Worm (Caenorhabditis elegans) whole organism, young adult: Measurements from ENCODE around the gene ZK1127.13.
A peak's percentile ranks its signal among the peaks of the same experiment; 100 is the strongest.

ENCODE experiments used
- B0019.2 ChIP-seq: fragments of 200-800 bp; sonication (Bioruptor generic); conservative IDR thresholded peaks from 2 replicates; pipeline ENCODE4 v1.3.6; 2022; ENCODE audit warnings: missing genetic modification reagents, missing genetic modification characterization, missing compliant biosample characterization
- B0035.1 ChIP-seq: sonication (generic microtip); optimal IDR thresholded peaks from 2 replicates; lab custom pipeline; 2016; ENCODE audit warnings: missing genetic modification characterization, mild to moderate bottlenecking, missing compliant biosample characterization, missing genotype, missing genetic modification reagents
- C17E4.6 ChIP-seq: fragments of 200-800 bp; sonication (Bioruptor generic); IDR thresholded peaks from 2 replicates; pipeline ENCODE4 v1.3.6; 2022; ENCODE audit warnings: missing genetic modification reagents, missing genetic modification characterization, missing compliant biosample characterization
- D2030.7 ChIP-seq: fragments of 200-800 bp; sonication (Bioruptor generic); IDR thresholded peaks from 2 replicates; pipeline ENCODE4 v1.3.6; 2022; ENCODE audit warnings: missing genetic modification reagents, missing genetic modification characterization, missing compliant biosample characterization
- F22D6.2 ChIP-seq: sonication (generic microtip); optimal IDR thresholded peaks from 2 replicates; lab custom pipeline; 2016; ENCODE audit warnings: mild to moderate bottlenecking, missing genetic modification characterization, missing compliant biosample characterization
- F33H1.4 ChIP-seq: fragments of 200-800 bp; sonication (Bioruptor generic); IDR thresholded peaks from 2 replicates; pipeline ENCODE4 v1.3.6; 2022; ENCODE audit warnings: missing genetic modification reagents, missing genetic modification characterization, missing compliant biosample characterization
- F39B2.1 ChIP-seq: fragments of 200-800 bp; sonication (Bioruptor generic); IDR thresholded peaks from 2 replicates; pipeline ENCODE4 v1.3.6; 2022; ENCODE audit warnings: missing genetic modification reagents, missing genetic modification characterization, missing compliant biosample characterization
- F57C9.4 ChIP-seq: sonication (generic microtip); optimal IDR thresholded peaks from 2 replicates; lab custom pipeline; 2017; ENCODE audit warnings: mild to moderate bottlenecking, missing genetic modification characterization, missing compliant biosample characterization
- K11D2.4 ChIP-seq: fragments of 200-800 bp; sonication (Bioruptor generic); IDR thresholded peaks from 2 replicates; pipeline ENCODE4 v1.3.6; 2022; ENCODE audit warnings: missing genetic modification reagents, missing genetic modification characterization, missing compliant biosample characterization
- T26A5.8 ChIP-seq: sonication (generic microtip); optimal IDR thresholded peaks from 2 replicates; lab custom pipeline; 2016; ENCODE audit warnings: missing genetic modification characterization, missing compliant biosample characterization
- Y53G8AR.9 ChIP-seq: fragments of 200-800 bp; sonication (Bioruptor generic); conservative IDR thresholded peaks from 2 replicates; pipeline ENCODE4 v1.3.6; 2022; ENCODE audit warnings: missing genetic modification reagents, missing genetic modification characterization, missing compliant biosample characterization
- Y95B8A.8 ChIP-seq: fragments of 200-800 bp; sonication (Bioruptor generic); IDR thresholded peaks from 2 replicates; pipeline ENCODE4 v1.3.6; 2022; ENCODE audit warnings: missing genetic modification reagents, missing genetic modification characterization, missing compliant biosample characterization
- ama-1 ChIP-seq, 3 experiments: fragments of 150-350 bp in 1 of 3; sonication (generic microtip) in 2 of 3; optimal IDR thresholded peaks; 2 replicates each; lab custom pipeline; 2014 to 2018; ENCODE audit warnings: missing biosample characterization in 2 of 3, missing genetic modification characterization in 2 of 3, missing genetic modification reagents in 2 of 3
- ceh-27 ChIP-seq: fragments of 200-800 bp; sonication (Bioruptor generic); optimal IDR thresholded peaks from 2 replicates; lab custom pipeline; 2018; ENCODE audit warnings: mild to moderate bottlenecking, missing genetic modification characterization, moderate library complexity, missing compliant biosample characterization
- ceh-91 ChIP-seq: fragments of 200-800 bp; sonication (Bioruptor generic); IDR thresholded peaks from 2 replicates; pipeline ENCODE4 v1.3.6; 2022; ENCODE audit warnings: missing genetic modification reagents, missing genetic modification characterization, missing compliant biosample characterization
- chd-7 ChIP-seq: sonication (generic microtip); optimal IDR thresholded peaks from 2 replicates; lab custom pipeline; 2016; ENCODE audit warnings: mild to moderate bottlenecking, missing genetic modification characterization, moderate library complexity, missing compliant biosample characterization
- efl-1 ChIP-seq: fragments of 150-350 bp; optimal IDR thresholded peaks from 2 replicates; lab custom pipeline; 2014; ENCODE audit warnings: missing biosample characterization, missing genetic modification reagents, missing genetic modification characterization
- egl-44 ChIP-seq: fragments of 200-800 bp; sonication (Bioruptor generic); IDR thresholded peaks from 2 replicates; pipeline ENCODE4 v1.3.6; 2022; ENCODE audit warnings: missing genetic modification reagents, missing genetic modification characterization, missing compliant biosample characterization
- egrh-3 ChIP-seq: fragments of 200-800 bp; sonication (Bioruptor generic); IDR thresholded peaks from 2 replicates; pipeline ENCODE4 v1.3.6; 2022; ENCODE audit warnings: missing genetic modification reagents, missing genetic modification characterization, missing compliant biosample characterization
- gei-17 ChIP-seq: fragments of 200-800 bp; sonication (Bioruptor generic); optimal IDR thresholded peaks from 2 replicates; lab custom pipeline; 2018; ENCODE audit warnings: mild to moderate bottlenecking, missing genetic modification characterization, missing compliant biosample characterization
- him-1 ChIP-seq: sonication (generic microtip); optimal IDR thresholded peaks from 2 replicates; lab custom pipeline; 2016; ENCODE audit warnings: missing genotype, missing genetic modification reagents, missing genetic modification characterization, missing compliant biosample characterization
- hlh-26 ChIP-seq: fragments of 200-800 bp; sonication (Bioruptor generic); conservative IDR thresholded peaks from 2 replicates; pipeline ENCODE4 v1.3.6; 2022; ENCODE audit warnings: missing genetic modification reagents, missing genetic modification characterization, missing compliant biosample characterization
- hmg-1.2 ChIP-seq: fragments of 200-800 bp; sonication (Bioruptor generic); IDR thresholded peaks from 2 replicates; pipeline ENCODE4 v1.3.6; 2022; ENCODE audit warnings: missing genetic modification reagents, missing genetic modification characterization, missing compliant biosample characterization
- let-526 ChIP-seq: fragments of 200-800 bp; sonication (Bioruptor generic); IDR thresholded peaks from 2 replicates; pipeline ENCODE4 v1.3.6; 2022; ENCODE audit warnings: missing genetic modification reagents, missing genetic modification characterization, missing compliant biosample characterization
- let-607 ChIP-seq, 2 experiments: fragments of 200-800 bp in 1 of 2; sonication (Bioruptor generic) in 1 of 2; sonication (generic microtip) in 1 of 2; optimal IDR thresholded peaks; 2 replicates each; lab custom pipeline; 2016 to 2018; ENCODE audit warnings: mild to moderate bottlenecking in 2 of 2, missing compliant biosample characterization in 2 of 2, missing genetic modification characterization in 2 of 2, moderate library complexity in 2 of 2, missing genotype in 1 of 2
- lin-26 ChIP-seq: fragments of 200-800 bp; sonication (Bioruptor generic); IDR thresholded peaks from 2 replicates; pipeline ENCODE4 v1.3.6; 2022; ENCODE audit warnings: missing genetic modification reagents, missing genetic modification characterization, missing compliant biosample characterization
- lsl-1 ChIP-seq: fragments of 200-800 bp; sonication (Bioruptor generic); optimal IDR thresholded peaks from 2 replicates; lab custom pipeline; 2018; ENCODE audit warnings: mild to moderate bottlenecking, missing genetic modification characterization, moderate library complexity, missing compliant biosample characterization
- madf-3 ChIP-seq: fragments of 200-800 bp; sonication (Bioruptor generic); IDR thresholded peaks from 2 replicates; pipeline ENCODE4 v1.3.6; 2022; ENCODE audit warnings: missing genetic modification reagents, missing genetic modification characterization, missing compliant biosample characterization
- madf-6 ChIP-seq: fragments of 200-800 bp; sonication (Bioruptor generic); IDR thresholded peaks from 2 replicates; pipeline ENCODE4 v1.3.6; 2022; ENCODE audit warnings: missing genetic modification reagents, missing genetic modification characterization, missing compliant biosample characterization
- madf-8 ChIP-seq: fragments of 200-800 bp; sonication (Bioruptor generic); conservative IDR thresholded peaks from 2 replicates; pipeline ENCODE4 v1.3.6; 2022; ENCODE audit warnings: missing genetic modification reagents, missing genetic modification characterization, missing compliant biosample characterization
- mcd-1 ChIP-seq: fragments of 200-800 bp; sonication (Bioruptor generic); IDR thresholded peaks from 2 replicates; pipeline ENCODE4 v1.3.6; 2022; ENCODE audit warnings: missing genetic modification reagents, missing genetic modification characterization, missing compliant biosample characterization
- mel-28 ChIP-seq: sonication (generic microtip); optimal IDR thresholded peaks from 2 replicates; lab custom pipeline; 2016; ENCODE audit warnings: borderline replicate concordance, mild to moderate bottlenecking, missing genetic modification characterization, missing compliant biosample characterization
- nfya-2 ChIP-seq: fragments of 200-800 bp; sonication (Bioruptor generic); IDR thresholded peaks from 2 replicates; pipeline ENCODE4 v1.3.6; 2022; ENCODE audit warnings: missing genetic modification reagents, missing genetic modification characterization, missing compliant biosample characterization
- nfyb-1 ChIP-seq: fragments of 200-800 bp; sonication (Bioruptor generic); IDR thresholded peaks from 2 replicates; pipeline ENCODE4 v1.3.6; 2022; ENCODE audit warnings: missing genetic modification reagents, missing genetic modification characterization, missing compliant biosample characterization
- nhr-120 ChIP-seq: fragments of 200-800 bp; sonication (Bioruptor generic); IDR thresholded peaks from 2 replicates; pipeline ENCODE4 v1.3.6; 2022; ENCODE audit warnings: missing genetic modification characterization, missing compliant biosample characterization
- rcor-1 ChIP-seq: fragments of 200-800 bp; sonication (Bioruptor generic); IDR thresholded peaks from 2 replicates; pipeline ENCODE4 v1.3.6; 2022; ENCODE audit warnings: missing genetic modification reagents, missing genetic modification characterization, missing compliant biosample characterization
- repo-1 ChIP-seq: sonication (generic microtip); optimal IDR thresholded peaks from 2 replicates; lab custom pipeline; 2017; ENCODE audit warnings: mild to moderate bottlenecking, missing genetic modification characterization, missing compliant biosample characterization
- rpc-1 ChIP-seq, 2 experiments: fragments of 150-350 bp in 1 of 2; sonication (generic microtip) in 1 of 2; optimal IDR thresholded peaks; 2 replicates each; lab custom pipeline; 2014 to 2018; ENCODE audit warnings: missing biosample characterization in 1 of 2, missing genetic modification characterization in 1 of 2, missing genetic modification reagents in 1 of 2, missing genotype in 1 of 2
- snpc-3.4 ChIP-seq: sonication (generic microtip); optimal IDR thresholded peaks from 2 replicates; lab custom pipeline; 2017; ENCODE audit warnings: missing genetic modification characterization, mild to moderate bottlenecking, missing compliant biosample characterization, antibody characterized with exemption, moderate library complexity, missing genotype, missing genetic modification reagents
- unc-62 ChIP-seq: fragments of 150-350 bp; optimal IDR thresholded peaks from 2 replicates; lab custom pipeline; 2014; ENCODE audit warnings: missing biosample characterization, missing genetic modification reagents, missing genetic modification characterization
- xnd-1 ChIP-seq: sonication (generic microtip); optimal IDR thresholded peaks from 2 replicates; lab custom pipeline; 2016; ENCODE audit warnings: missing genotype, missing genetic modification reagents, missing genetic modification characterization, missing compliant biosample characterization
- ztf-26 ChIP-seq: sonication (generic microtip); optimal IDR thresholded peaks from 2 replicates; lab custom pipeline; 2017; ENCODE audit warnings: missing genetic modification characterization, missing compliant biosample characterization
- ztf-28 ChIP-seq: fragments of 200-800 bp; sonication (Bioruptor generic); IDR thresholded peaks from 2 replicates; pipeline ENCODE4 v1.3.6; 2022; ENCODE audit warnings: missing genetic modification reagents, missing genetic modification characterization, missing compliant biosample characterization

Gene ZK1127.13

DNA sequence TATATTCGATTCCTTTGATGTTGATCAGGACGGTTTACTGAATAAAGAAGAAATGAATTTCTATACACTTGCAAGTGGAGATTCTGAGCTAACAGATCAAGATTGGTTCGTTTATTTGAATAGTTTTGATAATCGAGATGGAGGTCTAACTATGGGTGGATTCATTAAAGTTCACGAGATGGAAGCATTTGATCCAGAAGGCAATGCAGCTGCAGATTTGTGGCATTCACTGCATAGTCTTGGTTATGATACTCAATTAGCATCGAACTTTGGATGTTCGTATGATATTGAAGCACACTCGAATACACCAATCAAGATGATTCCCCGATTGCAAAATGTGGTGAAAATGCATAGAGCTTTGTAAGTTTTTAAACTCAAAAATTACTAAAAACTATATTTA is 42.9 kb downstream of the ZK1127.13 start (continued):
- no peak for TF ChIP-seq B0035.1 (tag; lab: Kevin White, UChicago)
- no peak for TF ChIP-seq Y95B8A.8
- TF ChIP-seq mel-28 = no peak
- no peak for TF ChIP-seq T26A5.8
- no peak for TF ChIP-seq nhr-120 (GFP tag; lab: Robert Waterston, UW)
- no peak for TF ChIP-seq egrh-3
- 0 out of 2 replicates have a peak, but pooled peaks have one; percentile 43 for TF ChIP-seq lin-26
- peak; percentile 58 for TF ChIP-seq madf-6 (GFP tag; lab: Robert Waterston, UW)
- TF ChIP-seq F22D6.2 (tag; lab: Kevin White, UChicago) = no peak
- TF ChIP-seq B0019.2 (GFP tag; lab: Robert Waterston, UW) = no peak
- TF ChIP-seq let-526 = no peak
- no peak for TF ChIP-seq F39B2.1 (GFP tag; lab: Robert Waterston, UW)
- no peak for TF ChIP-seq hlh-26 (GFP tag; lab: Robert Waterston, UW)
- TF ChIP-seq ceh-27 = no peak
- no peak for TF ChIP-seq nfyb-1 (GFP tag; lab: Robert Waterston, UW)
- TF ChIP-seq rpc-1 (optimal IDR thresholded peaks at IDR 0.05; lab: Kevin White, UChicago) = no peak
- no peak for TF ChIP-seq rpc-1 (tag; optimal IDR thresholded peaks at IDR 0.05; lab: Kevin White, UChicago)

DNA sequence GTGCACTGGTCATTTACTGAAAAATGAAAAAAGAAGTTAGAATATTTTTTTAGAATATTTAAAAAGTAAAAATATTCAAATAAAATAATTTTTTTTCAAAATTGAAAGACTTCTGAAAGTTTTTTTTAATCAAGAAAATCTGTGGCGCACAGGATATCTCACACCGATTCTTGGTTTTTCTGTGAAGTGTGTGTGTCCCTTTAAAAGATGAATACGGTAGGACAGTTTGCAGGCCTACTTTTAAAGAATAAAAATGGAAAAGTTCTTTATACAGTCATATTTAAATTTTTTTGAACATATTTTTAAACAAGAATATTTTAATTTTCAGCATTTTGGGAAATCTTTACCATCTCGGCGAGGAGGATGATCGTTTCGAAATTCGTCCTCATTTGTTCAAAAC is 45.5 kb downstream of the ZK1127.13 start, which contains the start of gene mct-5:
Gene mct-5 (minus strand): TSS at position 16 of the 400 bp plus-strand sequence.
- TF ChIP-seq madf-6 (GFP tag; lab: Robert Waterston, UW) (peak; percentile 99), egrh-3 (no peak), rcor-1 (GFP tag; lab: Robert Waterston, UW) (no peak), xnd-1 (tag; lab: Kevin White, UChicago) (peak; percentile 88), D2030.7 (0 out of 2 replicates have a peak, but pooled peaks have one; percentile 10), efl-1 (peak; percentile 30), him-1 (tag; lab: Kevin White, UChicago) (peak; percentile 21), madf-3 (no peak), lsl-1 (GFP tag; lab: Kevin White, UChicago) (peak; percentile 89), snpc-3.4 (tag; lab: Kevin White, UChicago) (peak; percentile 11), madf-8 (GFP tag; lab: Robert Waterston, UW) (peak; percentile 98), F33H1.4 (GFP tag; lab: Robert Waterston, UW) (peak; percentile 58), ceh-91 (GFP tag; lab: Robert Waterston, UW) (0 out of 2 replicates have a peak, but pooled peaks have one; percentile 8)
- TF ChIP-seq, all 124 proteins: peak for 10

DNA sequence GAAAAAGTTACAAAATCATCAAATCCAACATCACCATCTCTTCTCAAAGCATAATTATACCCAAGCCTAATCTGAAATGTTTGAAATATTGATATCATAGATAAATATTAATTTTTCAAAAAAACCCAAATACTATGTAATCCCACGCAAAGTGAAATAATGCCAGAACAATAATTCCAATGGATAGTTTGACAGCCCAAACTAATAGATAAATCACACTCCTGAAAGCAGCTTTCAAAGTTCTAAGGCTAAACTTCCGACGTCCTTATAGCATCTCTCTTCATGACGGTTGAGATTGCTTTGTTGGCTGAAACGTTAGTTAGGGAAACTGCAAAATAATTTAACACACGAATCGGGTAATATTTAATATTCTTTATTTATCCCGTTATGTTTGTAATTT is 46.1 kb downstream of the ZK1127.13 start:
- TF ChIP-seq gei-17 = no peak
- TF ChIP-seq Y53G8AR.9 = 0 out of 2 replicates have a peak, but pooled peaks have one; percentile 50
- 0 out of 2 replicates have a peak, but pooled peaks have one; percentile 7 for TF ChIP-seq hmg-1.2 (GFP tag; lab: Robert Waterston, UW)
- TF ChIP-seq ztf-28 (GFP tag; lab: Robert Waterston, UW) = no peak
- no peak for TF ChIP-seq K11D2.4 (GFP tag; lab: Robert Waterston, UW)
- TF ChIP-seq him-1 (tag; lab: Kevin White, UChicago) = peak; percentile 53
- peak; percentile 64; the same call in 1 of the 2 replicates for TF ChIP-seq madf-3

DNA sequence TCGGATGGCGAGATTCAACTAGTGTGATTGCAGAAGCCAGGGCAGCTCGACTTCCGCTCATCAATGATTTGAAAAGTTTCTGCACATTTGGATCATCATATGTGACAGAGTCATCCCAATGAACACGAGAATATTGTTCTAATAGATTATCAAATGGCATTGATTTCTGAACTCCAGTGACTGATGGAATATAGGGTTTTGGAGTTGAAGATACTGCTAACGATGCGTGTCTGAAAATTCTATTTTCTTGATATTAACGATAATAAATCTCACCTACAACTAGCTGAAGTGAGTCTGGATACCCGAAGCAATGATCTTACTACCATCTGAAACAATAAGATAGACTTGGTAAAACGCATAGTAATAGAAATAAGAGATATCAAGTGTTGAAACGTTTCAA is 47.7 kb downstream of the ZK1127.13 start, which contains the start of gene mmaa-1:
Gene mmaa-1 (minus strand): TSS at position 328 of the 400 bp plus-strand sequence.
- TF ChIP-seq let-607 (tag; optimal IDR thresholded peaks at IDR 0.05; lab: Kevin White, UChicago) (peak in 1 of 2 experiments; percentile 26), hmg-1.2 (GFP tag; lab: Robert Waterston, UW) (peak; percentile 14; the same call in 1 of the 2 replicates), ama-1 (optimal IDR thresholded peaks at IDR 0.05; lab: Kevin White, UChicago) (peak; percentile 78), ama-1 (GFP tag; optimal IDR thresholded peaks at IDR 0.05; lab: Kevin White, UChicago) (no peak), B0019.2 (GFP tag; lab: Robert Waterston, UW) (no peak), ztf-26 (no peak), egl-44 (GFP tag; lab: Robert Waterston, UW) (no peak), rpc-1 (optimal IDR thresholded peaks at IDR 0.05; lab: Kevin White, UChicago) (no peak), rpc-1 (tag; optimal IDR thresholded peaks at IDR 0.05; lab: Kevin White, UChicago) (no peak), chd-7 (tag; lab: Kevin White, UChicago) (peak; percentile 69), xnd-1 (tag; lab: Kevin White, UChicago) (peak; percentile 10), nfya-2 (GFP tag; lab: Robert Waterston, UW) (no peak), repo-1 (peak; percentile 71), Y95B8A.8 (no peak), C17E4.6 (GFP tag; lab: Robert Waterston, UW) (no peak), K11D2.4 (GFP tag; lab: Robert Waterston, UW) (0 out of 2 replicates have a peak, but pooled peaks have one; percentile 21), mcd-1 (GFP tag; lab: Robert Waterston, UW) (0 out of 2 replicates have a peak, but pooled peaks have one; percentile 32), F57C9.4 (no peak), unc-62 (no peak)
